Fruit fly (Drosophila melanogaster) whole organism, embryonic: ENCODE data around the gene Cpr78Ca.

ENCODE experiments used
- BtbVII ChIP-seq: fragments of 200-800 bp; sonication (Bioruptor generic); optimal IDR thresholded peaks from 3 replicates; lab custom pipeline; 2017; ENCODE audit warnings: missing biosample characterization, mild to moderate bottlenecking, missing genetic modification characterization
- C15 ChIP-seq: fragments of 200-800 bp; sonication (Bioruptor generic); IDR thresholded peaks from 3 replicates; pipeline ENCODE4 v1.3.6; 2022; ENCODE audit warnings: missing biosample characterization, missing genetic modification characterization
- CG10321 ChIP-seq: fragments of 200-800 bp; sonication (Bioruptor generic); IDR thresholded peaks from 2 replicates; pipeline ENCODE4 v1.3.6; 2022; ENCODE audit warnings: missing biosample characterization, missing genetic modification characterization
- CG10565 ChIP-seq: fragments of 200-800 bp; sonication (Bioruptor generic); optimal IDR thresholded peaks from 3 replicates; lab custom pipeline; 2016; ENCODE audit warnings: missing biosample characterization, mild to moderate bottlenecking, missing genetic modification characterization
- CG11560 ChIP-seq: fragments of 200-800 bp; sonication (Bioruptor generic); IDR thresholded peaks from 3 replicates; pipeline ENCODE4 v1.3.6; 2022; ENCODE audit warnings: missing biosample characterization, missing genetic modification characterization
- CG13894 ChIP-seq: fragments of 200-800 bp; sonication (Bioruptor generic); optimal IDR thresholded peaks from 3 replicates; lab custom pipeline; 2018; ENCODE audit warnings: missing biosample characterization, mild to moderate bottlenecking, missing genetic modification characterization, moderate library complexity
- CG15073 ChIP-seq: fragments of 200-800 bp; sonication (Bioruptor generic); optimal IDR thresholded peaks from 2 replicates; lab custom pipeline; 2016; ENCODE audit warnings: missing biosample characterization, missing genetic modification characterization
- CG17359 ChIP-seq: fragments of 200-800 bp; sonication (Bioruptor generic); optimal IDR thresholded peaks from 3 replicates; lab custom pipeline; 2018; ENCODE audit warnings: missing biosample characterization, mild to moderate bottlenecking, missing genetic modification characterization, moderate library complexity
- CG17612 ChIP-seq: fragments of 200-800 bp; sonication (Bioruptor generic); IDR thresholded peaks from 2 replicates; pipeline ENCODE4 v1.3.6; 2022; ENCODE audit warnings: missing biosample characterization, missing genetic modification characterization
- CG2116 ChIP-seq: fragments of 200-800 bp; sonication (Bioruptor generic); optimal IDR thresholded peaks from 3 replicates; lab custom pipeline; 2018; ENCODE audit warnings: missing biosample characterization, mild to moderate bottlenecking, missing genetic modification characterization
- CG2199 ChIP-seq: fragments of 200-800 bp; sonication (Bioruptor generic); IDR thresholded peaks from 3 replicates; pipeline ENCODE4 v1.3.6; 2022; ENCODE audit warnings: missing biosample characterization, missing genetic modification characterization
- CG30020 ChIP-seq: fragments of 200-800 bp; optimal IDR thresholded peaks from 2 replicates; lab custom pipeline; 2019; ENCODE audit warnings: missing biosample characterization, mild to moderate bottlenecking, missing genetic modification characterization, moderate library complexity
- CG3163 ChIP-seq: fragments of 200-800 bp; sonication (Bioruptor generic); optimal IDR thresholded peaks from 3 replicates; lab custom pipeline; 2016; ENCODE audit warnings: missing biosample characterization, missing genetic modification characterization
- CG32532 ChIP-seq: fragments of 200-800 bp; sonication (Bioruptor generic); IDR thresholded peaks from 2 replicates; pipeline ENCODE4 v1.3.6; 2022; ENCODE audit warnings: missing biosample characterization, missing genetic modification characterization
- CG3407 ChIP-seq: fragments of 200-800 bp; sonication (Bioruptor generic); optimal IDR thresholded peaks from 2 replicates; lab custom pipeline; 2018; ENCODE audit warnings: missing biosample characterization, mild to moderate bottlenecking, missing genetic modification characterization
- CG3838 ChIP-seq: fragments of 200-800 bp; sonication (Bioruptor generic); optimal IDR thresholded peaks from 3 replicates; lab custom pipeline; 2016; ENCODE audit warnings: missing biosample characterization, missing genetic modification characterization
- CG43689 ChIP-seq: fragments of 200-800 bp; sonication (Bioruptor generic); IDR thresholded peaks from 2 replicates; pipeline ENCODE4 v1.3.6; 2022; ENCODE audit warnings: missing biosample characterization, missing genetic modification characterization
- CG6272 ChIP-seq: fragments of 200-800 bp; sonication (Bioruptor generic); IDR thresholded peaks from 2 replicates; pipeline ENCODE4 v1.3.6; 2022; ENCODE audit warnings: missing biosample characterization, missing genetic modification characterization
- CG8765 ChIP-seq: fragments of 200-800 bp; sonication (Bioruptor generic); IDR thresholded peaks from 2 replicates; pipeline ENCODE4 v1.3.6; 2022; ENCODE audit warnings: missing biosample characterization, missing genetic modification characterization
- CG9437 ChIP-seq: fragments of 200-800 bp; sonication (Bioruptor generic); optimal IDR thresholded peaks from 2 replicates; lab custom pipeline; 2018; ENCODE audit warnings: missing biosample characterization, mild to moderate bottlenecking, missing genetic modification characterization
- CG9797 ChIP-seq: fragments of 200-800 bp; sonication (Bioruptor generic); optimal IDR thresholded peaks from 3 replicates; lab custom pipeline; 2018; ENCODE audit warnings: missing biosample characterization, mild to moderate bottlenecking, missing genetic modification characterization
- Camta ChIP-seq: fragments of 200-800 bp; sonication (Bioruptor generic); optimal IDR thresholded peaks from 2 replicates; lab custom pipeline; 2016; ENCODE audit warnings: missing biosample characterization, missing genetic modification characterization
- CkIIα-i1 ChIP-seq: fragments of 200-800 bp; sonication (Bioruptor generic); IDR thresholded peaks from 2 replicates; pipeline ENCODE4 v1.3.6; 2022; ENCODE audit warnings: missing biosample characterization, missing genetic modification characterization
- Dfd ChIP-seq, 2 experiments: fragments of >200 bp; optimal IDR thresholded peaks; 2 replicates each; lab custom pipeline; 2017; ENCODE audit warnings: missing biosample characterization in 2 of 2, missing genetic modification characterization in 2 of 2
- Drgx ChIP-seq: fragments of 200-800 bp; sonication (Bioruptor generic); IDR thresholded peaks from 2 replicates; pipeline ENCODE4 v1.3.6; 2022; ENCODE audit warnings: missing biosample characterization, missing genetic modification characterization
- ERR ChIP-seq: fragments of 200-800 bp; sonication (Bioruptor generic); optimal IDR thresholded peaks from 2 replicates; lab custom pipeline; 2016; ENCODE audit warnings: missing biosample characterization, missing genetic modification characterization
- Ets97D ChIP-seq: fragments of 200-800 bp; sonication (Bioruptor generic); optimal IDR thresholded peaks from 3 replicates; lab custom pipeline; 2016; ENCODE audit warnings: missing biosample characterization, missing genetic modification characterization
- HLH54F ChIP-seq: fragments of 200-800 bp; sonication (Bioruptor generic); optimal IDR thresholded peaks from 3 replicates; lab custom pipeline; 2016; ENCODE audit warnings: missing biosample characterization, missing genetic modification characterization
- Med ChIP-seq: fragments of 200-800 bp; sonication (Bioruptor generic); peaks from one replicate; lab custom pipeline; 2016; ENCODE audit warnings: missing biosample characterization, missing genetic modification characterization, mild to moderate bottlenecking, inconsistent platforms, moderate library complexity
- Rfx ChIP-seq: fragments of 200-800 bp; sonication (Bioruptor generic); IDR thresholded peaks from 2 replicates; pipeline ENCODE4 v1.3.6; 2022; ENCODE audit warnings: missing biosample characterization, missing genetic modification characterization
- Six4 ChIP-seq: fragments of 200-800 bp; sonication (Bioruptor generic); optimal IDR thresholded peaks from 2 replicates; lab custom pipeline; 2016; ENCODE audit warnings: missing biosample characterization, missing genetic modification characterization
- Trl ChIP-seq, 3 experiments: fragments of >200 bp in 2 of 3; fragments of 200-800 bp in 1 of 3; sonication (Bioruptor generic) in 1 of 3; optimal IDR thresholded peaks; 2 replicates in 1 of 3; 3 replicates in 2 of 3; lab custom pipeline; 2016 to 2017; ENCODE audit warnings: missing biosample characterization in 1 of 3, missing genetic modification characterization in 1 of 3
- YL-1 ChIP-seq: fragments of 200-800 bp; sonication (Bioruptor generic); optimal IDR thresholded peaks from 3 replicates; lab custom pipeline; 2017; ENCODE audit warnings: missing biosample characterization, mild to moderate bottlenecking, missing genetic modification characterization
- bcd ChIP-seq: fragments of 200-800 bp; sonication (Bioruptor generic); optimal IDR thresholded peaks from 2 replicates; lab custom pipeline; 2017; ENCODE audit warnings: missing biosample characterization, mild to moderate bottlenecking, missing genetic modification characterization
- cato ChIP-seq: fragments of 200-800 bp; sonication (Bioruptor generic); optimal IDR thresholded peaks from 2 replicates; lab custom pipeline; 2016; ENCODE audit warnings: missing biosample characterization, missing genetic modification characterization, borderline replicate concordance
- croc ChIP-seq: fragments of 200-800 bp; sonication (Bioruptor generic); conservative IDR thresholded peaks from 3 replicates; pipeline ENCODE4 v1.3.6; 2022; ENCODE audit warnings: missing biosample characterization, missing genetic modification characterization
- dimm ChIP-seq: fragments of 200-800 bp; sonication (Bioruptor generic); IDR thresholded peaks from 2 replicates; pipeline ENCODE4 v1.3.6; 2022; ENCODE audit warnings: missing biosample characterization, missing genetic modification characterization
- gcm2 ChIP-seq: fragments of 200-800 bp; sonication (Bioruptor generic); optimal IDR thresholded peaks from 2 replicates; lab custom pipeline; 2016; ENCODE audit warnings: missing biosample characterization, missing genetic modification characterization
- hbn ChIP-seq: fragments of 200-800 bp; sonication (Bioruptor generic); IDR thresholded peaks from 2 replicates; pipeline ENCODE4 v1.3.6; 2022; ENCODE audit warnings: missing biosample characterization, missing genetic modification characterization; ENCODE audit not compliant: partially characterized antibody
- pum ChIP-seq: fragments of 200-800 bp; sonication (Bioruptor generic); optimal IDR thresholded peaks from 2 replicates; lab custom pipeline; 2016; ENCODE audit warnings: missing biosample characterization, missing genetic modification characterization
- scrt ChIP-seq: fragments of 200-800 bp; sonication (Bioruptor generic); optimal IDR thresholded peaks from 2 replicates; lab custom pipeline; 2018; ENCODE audit warnings: missing biosample characterization, mild to moderate bottlenecking, missing genetic modification characterization, moderate library complexity
- sens-2 ChIP-seq: fragments of 200-800 bp; sonication (Bioruptor generic); IDR thresholded peaks from 2 replicates; pipeline ENCODE4 v1.3.6; 2022; ENCODE audit warnings: missing biosample characterization, missing genetic modification characterization
- slp2 ChIP-seq: fragments of 200-800 bp; sonication (Bioruptor generic); optimal IDR thresholded peaks from 2 replicates; lab custom pipeline; 2016; ENCODE audit warnings: missing biosample characterization, missing genetic modification characterization
- sr ChIP-seq: fragments of 200-800 bp; sonication (Bioruptor generic); IDR thresholded peaks from 3 replicates; pipeline ENCODE4 v1.3.6; 2022; ENCODE audit warnings: missing biosample characterization, missing genetic modification characterization
- vnd ChIP-seq: fragments of 200-800 bp; sonication (Bioruptor generic); IDR thresholded peaks from 3 replicates; pipeline ENCODE4 v1.3.6; 2022; ENCODE audit warnings: missing biosample characterization, missing genetic modification characterization; ENCODE audit not compliant: partially characterized antibody
- vvl ChIP-seq: fragments of 200-800 bp; sonication (Bioruptor generic); IDR thresholded peaks from 2 replicates; pipeline ENCODE4 v1.3.6; 2022; ENCODE audit warnings: missing biosample characterization, missing genetic modification characterization
- wdn ChIP-seq: fragments of 200-800 bp; sonication (Bioruptor generic); IDR thresholded peaks from 2 replicates; pipeline ENCODE4 v1.3.6; 2022; ENCODE audit warnings: missing biosample characterization, missing genetic modification characterization
- wek ChIP-seq: fragments of 200-800 bp; sonication (Bioruptor generic); optimal IDR thresholded peaks from 3 replicates; lab custom pipeline; 2018; ENCODE audit warnings: missing biosample characterization, mild to moderate bottlenecking, missing genetic modification characterization, moderate library complexity
- zen ChIP-seq: fragments of 200-800 bp; sonication (Bioruptor generic); optimal IDR thresholded peaks from 3 replicates; lab custom pipeline; 2018; ENCODE audit warnings: missing biosample characterization, mild to moderate bottlenecking, missing genetic modification characterization, moderate library complexity
- zf30C ChIP-seq: fragments of 200-800 bp; sonication (Bioruptor generic); optimal IDR thresholded peaks from 3 replicates; lab custom pipeline; 2018; ENCODE audit warnings: missing biosample characterization, mild to moderate bottlenecking, missing genetic modification characterization

Gene Cpr78Ca

DNA sequence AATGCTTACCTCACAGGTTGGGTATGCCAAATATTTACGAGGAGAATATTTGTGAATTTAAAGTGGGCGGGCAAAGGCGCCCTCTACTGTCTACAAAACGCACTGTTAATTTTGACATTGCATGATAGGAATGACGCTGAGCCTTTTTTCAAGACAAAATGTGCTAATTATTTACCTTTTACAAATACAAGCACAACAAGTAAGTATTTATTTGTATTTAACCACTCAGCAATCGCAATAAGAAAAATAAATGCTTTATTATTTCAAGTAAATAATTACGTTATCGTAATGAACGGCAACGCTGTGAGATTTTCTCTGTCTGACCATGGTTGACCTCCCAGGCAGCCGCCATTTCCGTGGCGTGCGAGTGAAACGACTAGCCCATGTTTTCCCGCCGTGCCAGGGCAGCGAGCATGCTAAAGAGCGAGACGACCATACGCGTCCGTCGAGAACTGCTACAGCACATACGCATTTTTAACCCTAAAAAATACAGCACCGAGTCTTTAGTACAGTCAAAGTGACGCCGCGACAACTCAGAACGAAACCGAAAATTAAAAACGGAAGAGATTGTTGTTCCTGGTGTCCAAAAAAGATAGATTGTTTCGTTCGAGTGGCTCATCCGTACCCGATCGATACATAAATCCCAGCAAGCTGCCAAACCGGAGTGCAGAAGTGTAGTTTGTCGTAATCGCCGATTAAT lies 6.8 kb downstream of the Cpr78Ca start, which contains the start of the genes CG12974 and pzg (continued):
- TF ChIP-seq YL-1 (GFP tag; lab: Kevin White, UChicago) (peak; percentile 96), Drgx (peak; percentile 38; the same call in 1 of the 2 replicates), Rfx (peak; percentile 92), wdn (peak; percentile 65; the same call in 1 of the 2 replicates), BtbVII (GFP tag; lab: Kevin White, UChicago) (peak; percentile 27), CG3407 (GFP tag; lab: Kevin White, UChicago) (peak; percentile 59), vnd (peak; percentile 73), CG9797 (GFP tag; lab: Kevin White, UChicago) (peak; percentile 71), wek (GFP tag; lab: Kevin White, UChicago) (peak; percentile 19), CG3163 (peak; percentile 64), Six4 (peak; percentile 16), CG6272 (GFP tag; lab: Robert Waterston, UW) (peak; percentile 90), Dfd (GFP tag; optimal IDR thresholded peaks at IDR 0.05; lab: Kevin White, UChicago) (no peak), CG13894 (tag; lab: Kevin White, UChicago) (peak; percentile 60), CG17359 (peak; percentile 54), HLH54F (peak; percentile 85), CG32532 (GFP tag; lab: Robert Waterston, UW) (peak; percentile 76), cato (peak; percentile 49), dimm (GFP tag; lab: Robert Waterston, UW) (peak; percentile 44; the same call in 1 of the 2 replicates), scrt (GFP tag; lab: Kevin White, UChicago) (peak; percentile 45), CkIIα-i1 (GFP tag; lab: Robert Waterston, UW) (no peak), Ets97D (GFP tag; lab: Kevin White, UChicago) (peak; percentile 97), gcm2 (GFP tag; lab: Kevin White, UChicago) (peak; percentile 28), CG17612 (GFP tag; lab: Robert Waterston, UW) (no peak), CG15073 (GFP tag; lab: Kevin White, UChicago) (no peak), Camta (peak; percentile 32), zen (tag; lab: Kevin White, UChicago) (peak; percentile 96), CG3838 (peak; percentile 50), CG30020 (peak; percentile 80), hbn (peak; percentile 20), Trl (optimal IDR thresholded peaks at IDR 0.05; lab: Kevin White, UChicago) (no peak), Trl (GFP tag; optimal IDR thresholded peaks at IDR 0.05; lab: Kevin White, UChicago) (peak; percentile 78), CG43689 (GFP tag; lab: Robert Waterston, UW) (peak; percentile 69), croc (GFP tag; lab: Robert Waterston, UW) (peak; percentile 91), CG10321 (peak; percentile 99), CG11560 (tag; lab: Robert Waterston, UW) (peak; percentile 65; the same call in 2 of the 3 replicates), CG8765 (GFP tag; lab: Robert Waterston, UW) (peak; percentile 86), CG9437 (GFP tag; lab: Kevin White, UChicago) (peak; percentile 94), pum (GFP tag; lab: Kevin White, UChicago) (peak; percentile 68), vvl (GFP tag; lab: Robert Waterston, UW) (peak; percentile 83), sens-2 (peak; percentile 30; the same call in 1 of the 2 replicates), Med (GFP tag; lab: Kevin White, UChicago) (peak; percentile 96), sr (GFP tag; lab: Robert Waterston, UW) (peak; percentile 34; the same call in 1 of the 3 replicates), ERR (GFP tag; lab: Kevin White, UChicago) (peak; percentile 79), slp2 (GFP tag; lab: Kevin White, UChicago) (peak; percentile 48), C15 (no peak), CG2199 (GFP tag; lab: Robert Waterston, UW) (0 out of 3 replicates have a peak, but pooled peaks have one; percentile 38), CG2116 (peak; percentile 69), CG10565 (no peak), zf30C (GFP tag; lab: Kevin White, UChicago) (no peak), bcd (peak; percentile 87)
